Fruit fly (Drosophila melanogaster) Kc167 (cell line): ENCODE measurements around the gene CG32266.

Experiments
- Myc ChIP-seq: fragments of >200 bp; optimal IDR thresholded peaks from 2 replicates; lab custom pipeline; 2017; ENCODE audit warnings: missing external identifiers
- Sin3A ChIP-seq: fragments of >200 bp; optimal IDR thresholded peaks from 2 replicates; lab custom pipeline; 2018; ENCODE audit warnings: missing external identifiers
- h ChIP-seq: fragments of >200 bp; optimal IDR thresholded peaks from 3 replicates; lab custom pipeline; 2018; ENCODE audit warnings: missing external identifiers
- insv ChIP-seq: fragments of >200 bp; optimal IDR thresholded peaks from 3 replicates; lab custom pipeline; 2018; ENCODE audit warnings: missing external identifiers
- psq ChIP-seq: fragments of >200 bp; optimal IDR thresholded peaks from 2 replicates; lab custom pipeline; 2017; ENCODE audit warnings: missing external identifiers
- ttk ChIP-seq: sonication (Bioruptor generic); optimal IDR thresholded peaks from 2 replicates; lab custom pipeline; 2017; ENCODE audit warnings: missing external identifiers

CG32266 gene

DNA sequence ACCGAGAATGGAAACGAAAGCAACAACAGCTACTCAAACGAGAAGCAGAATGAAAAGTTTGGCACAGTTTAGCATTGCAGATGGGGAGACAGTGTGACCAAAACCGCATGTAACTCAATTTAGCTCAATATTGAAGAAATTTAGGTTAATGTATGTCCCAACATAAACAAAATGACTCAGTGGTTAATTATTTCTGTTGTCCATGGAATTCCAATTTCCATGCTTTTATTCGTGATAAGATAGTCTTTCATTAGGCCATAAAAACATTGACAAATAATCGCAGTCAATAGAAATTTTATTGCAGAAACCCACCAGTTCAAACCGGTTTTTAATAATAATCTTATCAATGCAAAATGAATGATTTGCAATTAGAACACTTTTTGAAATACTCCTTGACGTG lies 11.2 kb downstream of the CG32266 start:
- no peak for TF ChIP-seq Sin3A (lab: Kevin White, UChicago)

- TF ChIP-seq h (lab: Kevin White, UChicago) (no peak), psq (no peak), Sin3A (lab: Kevin White, UChicago) (no peak)
Measured at dm6 chr3L:3802677-3803076, 12.1 kb downstream of the CG32266 start.

DNA sequence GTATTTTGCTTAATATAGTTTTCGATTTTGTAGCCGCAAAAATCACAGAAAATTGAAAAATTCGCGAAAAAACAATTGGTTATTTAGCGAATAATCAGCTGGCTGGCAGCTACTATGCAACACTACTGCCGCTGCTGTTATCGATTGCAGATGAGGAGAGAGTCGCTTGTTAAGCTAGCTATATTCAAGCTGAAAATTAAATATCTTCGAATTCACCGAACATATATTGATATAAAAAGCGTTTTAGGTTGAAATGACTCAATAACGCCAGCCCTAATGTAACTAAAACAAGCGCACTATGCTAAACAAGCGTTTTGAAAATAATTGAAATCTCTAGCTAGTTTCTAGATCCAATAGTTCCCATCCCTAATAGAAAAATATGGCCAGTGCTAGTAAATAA lies 15.7 kb downstream of the CG32266 start, which contains the start of the genes CG32264, ntc and IntS10:
TSS of gene CG32264 (minus strand) at position 130 of the 400 bp plus-strand sequence.
TSS of gene ntc (minus strand) at position 130 of the 400 bp plus-strand sequence.
TSS of gene IntS10 (plus strand) at position 381 of the 400 bp plus-strand sequence.
- TF ChIP-seq psq (no peak), Sin3A (lab: Kevin White, UChicago) (no peak), Myc (no peak), ttk (lab: Kevin White, UChicago) (no peak), insv (lab: Kevin White, UChicago) (no peak), h (lab: Kevin White, UChicago) (no peak)

dm6 chr3L:3809943-3810342 lies 19.3 kb downstream of the CG32266 start, which contains the start of gene CG32262:
Gene CG32262, minus strand, starts transcription at chr3L:3810196.
- TF ChIP-seq insv (lab: Kevin White, UChicago) (no peak), h (lab: Kevin White, UChicago) (no peak), ttk (lab: Kevin White, UChicago) (no peak), psq (no peak), Myc (no peak), Sin3A (lab: Kevin White, UChicago) (no peak)

DNA sequence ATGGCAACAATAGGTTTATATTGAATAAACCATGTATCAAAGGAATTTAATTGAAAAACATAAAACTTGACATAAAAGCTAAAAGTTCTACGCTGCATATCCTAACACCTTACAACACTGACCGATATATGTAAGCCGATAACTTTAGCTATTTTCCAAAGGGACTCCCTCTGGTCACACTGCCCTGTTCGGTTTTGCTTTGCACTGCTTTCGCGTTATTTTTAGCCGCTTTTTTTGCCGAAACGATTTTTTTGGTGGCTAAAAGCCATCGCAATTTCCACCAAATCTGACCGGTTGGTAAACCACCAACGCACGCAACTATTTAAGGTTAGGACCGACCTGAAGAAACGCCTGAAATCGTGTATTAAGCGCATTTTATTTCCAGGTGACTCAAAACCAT lies 20.5 kb downstream of the CG32266 start, which contains the start of the genes CG32263 and PIG-B:
TSS of gene CG32263 (minus strand) at position 26 of the 400 bp plus-strand sequence.
TSS of gene PIG-B (plus strand) at position 175 of the 400 bp plus-strand sequence.
- TF ChIP-seq ttk (lab: Kevin White, UChicago) (no peak), psq (peak; percentile 2)

- TF ChIP-seq Myc, result no peak
- no peak for TF ChIP-seq psq
- TF ChIP-seq Sin3A (lab: Kevin White, UChicago), result no peak
- TF ChIP-seq insv (lab: Kevin White, UChicago), result no peak
- no peak for TF ChIP-seq ttk (lab: Kevin White, UChicago)
- no peak for TF ChIP-seq h (lab: Kevin White, UChicago)
Measured at dm6 chr3L:3814010-3814833, 23.6 kb downstream of the CG32266 start, which contains the start of gene Scsalpha1. Gene Scsalpha1, plus strand, starts transcription at chr3L:3814211.

DNA sequence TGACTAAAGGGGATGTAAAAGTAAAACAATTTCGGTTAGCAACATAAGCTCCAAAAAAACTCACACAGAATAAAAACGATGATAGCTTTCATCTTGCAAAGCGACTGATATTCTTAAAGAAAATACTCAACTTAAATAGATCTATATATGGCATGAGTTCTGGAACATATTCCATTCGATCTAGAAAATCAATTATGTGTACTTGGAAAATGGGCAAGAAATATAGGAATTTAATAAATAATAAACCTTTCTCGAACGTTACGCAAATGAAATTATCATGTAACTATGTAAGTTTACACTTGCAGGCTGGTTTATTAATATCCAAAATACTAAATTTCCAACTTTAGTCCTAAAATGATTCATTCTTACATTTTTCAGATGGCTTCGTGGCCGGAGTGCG lies 25.6 kb downstream of the CG32266 start, which contains the start of gene Acp63F:
TSS of gene Acp63F (minus strand) at position 101 of the 400 bp plus-strand sequence.
- TF ChIP-seq insv (lab: Kevin White, UChicago), result no peak
- no peak for TF ChIP-seq ttk (lab: Kevin White, UChicago)
- TF ChIP-seq Sin3A (lab: Kevin White, UChicago), result no peak
- no peak for TF ChIP-seq psq
- no peak for TF ChIP-seq Myc
- TF ChIP-seq h (lab: Kevin White, UChicago), result no peak

DNA sequence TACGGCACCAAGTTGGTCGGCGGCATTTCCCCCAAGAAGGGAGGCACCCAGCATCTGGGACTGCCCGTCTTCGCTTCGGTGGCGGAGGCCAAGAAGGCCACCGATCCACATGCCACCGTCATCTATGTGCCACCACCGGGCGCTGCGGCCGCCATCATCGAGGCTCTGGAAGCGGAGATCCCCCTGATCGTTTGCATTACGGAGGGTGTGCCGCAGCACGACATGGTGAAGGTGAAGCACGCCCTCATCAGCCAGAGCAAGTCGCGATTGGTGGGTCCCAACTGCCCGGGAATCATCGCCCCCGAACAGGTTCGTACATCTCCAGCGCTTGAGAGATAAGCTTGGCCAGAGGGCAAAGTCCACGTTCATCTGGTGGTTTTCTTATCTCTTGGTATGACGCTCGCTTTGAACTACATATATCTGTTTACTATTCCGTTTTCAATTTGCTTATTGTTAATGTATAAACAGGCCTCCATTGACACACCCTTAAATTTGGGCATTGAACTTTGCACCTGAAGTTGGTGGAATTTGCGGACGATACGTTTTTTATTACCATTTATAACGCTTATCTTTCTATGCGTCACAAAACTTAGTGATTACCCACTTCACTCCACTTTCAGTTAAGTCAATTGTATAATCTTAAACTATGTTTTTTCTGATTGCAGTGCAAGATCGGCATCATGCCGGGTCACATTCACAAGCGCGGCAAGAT lies 26.3 kb downstream of the CG32266 start:
- TF ChIP-seq psq, result no peak
- no peak for TF ChIP-seq Sin3A (lab: Kevin White, UChicago)
- TF ChIP-seq insv (lab: Kevin White, UChicago), result no peak
- TF ChIP-seq Myc, result no peak
- no peak for TF ChIP-seq h (lab: Kevin White, UChicago)
- no peak for TF ChIP-seq ttk (lab: Kevin White, UChicago)

DNA sequence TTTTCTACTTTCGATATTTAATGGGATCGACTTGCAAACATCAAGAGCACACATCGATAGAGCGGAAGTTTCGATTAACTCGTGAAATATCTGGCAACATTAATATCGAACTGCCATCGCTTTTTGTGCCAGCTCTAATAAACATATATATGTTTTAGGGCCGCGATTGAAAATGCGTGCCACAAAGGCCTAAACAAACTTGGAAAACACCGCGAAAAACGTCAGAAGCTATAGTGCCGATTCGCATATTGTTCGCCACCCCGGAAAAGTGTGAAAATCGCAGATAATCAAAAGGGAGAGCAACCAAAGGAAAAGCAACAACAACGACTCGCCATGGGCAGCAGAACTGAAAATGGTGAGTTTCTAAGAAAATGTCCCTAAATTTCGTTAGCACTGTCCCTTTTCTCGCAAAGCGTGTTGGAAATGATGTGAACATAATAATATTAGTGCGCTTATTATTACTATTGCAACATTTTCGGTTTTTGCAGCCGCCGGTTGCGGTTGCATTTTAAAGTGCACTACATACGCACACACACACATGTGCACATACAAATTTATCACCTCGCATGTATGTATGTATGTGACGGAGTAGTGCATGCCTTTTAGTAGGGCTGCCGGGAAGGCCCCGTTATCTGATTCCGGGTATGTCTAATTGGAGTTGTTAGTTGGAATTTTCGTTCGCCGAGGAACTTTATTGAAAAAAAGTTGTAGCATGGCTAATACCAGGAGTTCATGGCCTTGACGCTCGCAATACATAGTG lies 28.1 kb downstream of the CG32266 start, which contains the start of gene enc:
TSS of gene enc (plus strand) at position 114 of the 760 bp plus-strand sequence.
- no peak for TF ChIP-seq Myc
- no peak for TF ChIP-seq Sin3A (lab: Kevin White, UChicago)
- TF ChIP-seq ttk (lab: Kevin White, UChicago), result no peak
- no peak for TF ChIP-seq h (lab: Kevin White, UChicago)
- TF ChIP-seq psq, result no peak

- TF ChIP-seq Myc, result no peak
- TF ChIP-seq h (lab: Kevin White, UChicago), result no peak
- no peak for TF ChIP-seq Sin3A (lab: Kevin White, UChicago)
- no peak for TF ChIP-seq psq
Measured at dm6 chr3L:3824790-3825484, 34.3 kb downstream of the CG32266 start, which contains the start of gene Rdh. Gene Rdh, plus strand, starts transcription at chr3L:3825449.

- TF ChIP-seq ttk (lab: Kevin White, UChicago) (no peak), h (lab: Kevin White, UChicago) (no peak), psq (no peak), Myc (no peak), Sin3A (lab: Kevin White, UChicago) (no peak), insv (lab: Kevin White, UChicago) (no peak)
Measured at dm6 chr3L:3825485-3825813, 34.8 kb downstream of the CG32266 start.
